Fruit fly (Drosophila melanogaster) whole organism, embryonic: ENCODE data around the gene BNIP3.

Source experiments
- B-H2 ChIP-seq: fragments of 200-800 bp; sonication (Bioruptor generic); optimal IDR thresholded peaks from 2 replicates; lab custom pipeline; 2018; ENCODE audit warnings: missing biosample characterization, mild to moderate bottlenecking, missing genetic modification characterization
- CG10565 ChIP-seq: fragments of 200-800 bp; sonication (Bioruptor generic); optimal IDR thresholded peaks from 3 replicates; lab custom pipeline; 2016; ENCODE audit warnings: missing biosample characterization, mild to moderate bottlenecking, missing genetic modification characterization
- CG12219 ChIP-seq: fragments of 200-800 bp; sonication (Bioruptor generic); optimal IDR thresholded peaks from 3 replicates; lab custom pipeline; 2018; ENCODE audit warnings: missing biosample characterization, mild to moderate bottlenecking, missing genetic modification characterization
- CG12769 ChIP-seq: fragments of 200-800 bp; sonication (Bioruptor generic); optimal IDR thresholded peaks from 2 replicates; lab custom pipeline; 2019; ENCODE audit warnings: missing biosample characterization, mild to moderate bottlenecking, missing genetic modification characterization, moderate library complexity
- CG13894 ChIP-seq: fragments of 200-800 bp; sonication (Bioruptor generic); optimal IDR thresholded peaks from 3 replicates; lab custom pipeline; 2018; ENCODE audit warnings: missing biosample characterization, mild to moderate bottlenecking, missing genetic modification characterization, moderate library complexity
- CG14860 ChIP-seq: fragments of 200-800 bp; sonication (Bioruptor generic); IDR thresholded peaks from 3 replicates; pipeline ENCODE4 v1.3.6; 2022; ENCODE audit warnings: missing biosample characterization, missing genetic modification characterization; ENCODE audit not compliant: partially characterized antibody
- CG15269 ChIP-seq: fragments of 200-800 bp; sonication (Bioruptor generic); optimal IDR thresholded peaks from 2 replicates; lab custom pipeline; 2018; ENCODE audit warnings: missing biosample characterization, mild to moderate bottlenecking, missing genetic modification characterization, moderate library complexity
- CG15514 ChIP-seq: fragments of 200-800 bp; sonication (Bioruptor generic); optimal IDR thresholded peaks from 3 replicates; lab custom pipeline; 2017; ENCODE audit warnings: missing biosample characterization, missing genetic modification characterization, mild to moderate bottlenecking, moderate library complexity, missing genetic modification reagents
- CG2875 ChIP-seq: fragments of 200-800 bp; sonication (Bioruptor generic); optimal IDR thresholded peaks from 2 replicates; lab custom pipeline; 2017; ENCODE audit warnings: missing biosample characterization, mild to moderate bottlenecking, missing genetic modification characterization, missing genetic modification reagents
- CG30431 ChIP-seq: fragments of 200-800 bp; sonication (Bioruptor generic); optimal IDR thresholded peaks from 2 replicates; lab custom pipeline; 2017; ENCODE audit warnings: missing biosample characterization, missing genetic modification characterization
- CG4730 ChIP-seq: fragments of 200-800 bp; sonication (Bioruptor generic); IDR thresholded peaks from 2 replicates; pipeline ENCODE4 v1.3.6; 2022; ENCODE audit warnings: missing biosample characterization, missing genetic modification characterization
- CG4854 ChIP-seq: fragments of 200-800 bp; sonication (Bioruptor generic); optimal IDR thresholded peaks from 2 replicates; lab custom pipeline; 2016; ENCODE audit warnings: missing biosample characterization, missing genetic modification characterization, inconsistent platforms
- CG7786 ChIP-seq: fragments of 200-800 bp; sonication (Bioruptor generic); optimal IDR thresholded peaks from 2 replicates; lab custom pipeline; 2016; ENCODE audit warnings: missing biosample characterization, missing genetic modification characterization
- CG8359 ChIP-seq: fragments of 200-800 bp; sonication (Bioruptor generic); optimal IDR thresholded peaks from 2 replicates; lab custom pipeline; 2017; ENCODE audit warnings: missing biosample characterization, mild to moderate bottlenecking, missing genetic modification characterization, borderline replicate concordance
- CG8388 ChIP-seq: fragments of 200-800 bp; sonication (Bioruptor generic); optimal IDR thresholded peaks from 2 replicates; lab custom pipeline; 2019; ENCODE audit warnings: missing biosample characterization, mild to moderate bottlenecking, missing genetic modification characterization, moderate library complexity
- CG9876 ChIP-seq: fragments of 200-800 bp; sonication (Bioruptor generic); optimal IDR thresholded peaks from 2 replicates; lab custom pipeline; 2016; ENCODE audit warnings: missing biosample characterization, missing genetic modification characterization
- CTCF ChIP-seq: fragments of 200-800 bp; sonication (Bioruptor generic); optimal IDR thresholded peaks from 2 replicates; lab custom pipeline; 2017; ENCODE audit warnings: missing biosample characterization, mild to moderate bottlenecking, missing genetic modification characterization, moderate library complexity
- Doc2 ChIP-seq: fragments of 200-800 bp; sonication (Bioruptor generic); IDR thresholded peaks from 2 replicates; pipeline ENCODE4 v1.3.6; 2022; ENCODE audit warnings: missing biosample characterization, missing genetic modification characterization
- Med ChIP-seq: fragments of 200-800 bp; sonication (Bioruptor generic); peaks from one replicate; lab custom pipeline; 2016; ENCODE audit warnings: missing biosample characterization, missing genetic modification characterization, mild to moderate bottlenecking, inconsistent platforms, moderate library complexity
- NFAT ChIP-seq: fragments of 200-800 bp; sonication (Bioruptor generic); IDR thresholded peaks from 2 replicates; pipeline ENCODE4 v1.3.6; 2022; ENCODE audit warnings: missing biosample characterization, missing genetic modification characterization
- Optix ChIP-seq: fragments of 200-800 bp; sonication (Bioruptor generic); IDR thresholded peaks from 3 replicates; pipeline ENCODE4 v1.3.6; 2022; ENCODE audit warnings: missing biosample characterization, missing genetic modification characterization
- Ptx1 ChIP-seq: fragments of 200-800 bp; sonication (Bioruptor generic); IDR thresholded peaks from 2 replicates; pipeline ENCODE4 v1.3.6; 2022; ENCODE audit warnings: missing biosample characterization, missing genetic modification characterization
- Ssrp ChIP-seq: fragments of 200-800 bp; sonication (Bioruptor generic); optimal IDR thresholded peaks from 2 replicates; lab custom pipeline; 2018; ENCODE audit warnings: missing biosample characterization, mild to moderate bottlenecking, missing genetic modification characterization, moderate library complexity
- Trl ChIP-seq, 3 experiments: fragments of >200 bp in 2 of 3; fragments of 200-800 bp in 1 of 3; sonication (Bioruptor generic) in 1 of 3; optimal IDR thresholded peaks; 2 replicates in 1 of 3; 3 replicates in 2 of 3; lab custom pipeline; 2016 to 2017; ENCODE audit warnings: missing biosample characterization in 1 of 3, missing genetic modification characterization in 1 of 3
- cas ChIP-seq: fragments of 200-800 bp; sonication (Bioruptor generic); IDR thresholded peaks from 2 replicates; pipeline ENCODE4 v1.3.6; 2022; ENCODE audit warnings: missing biosample characterization, missing genetic modification characterization
- chn ChIP-seq: fragments of 200-800 bp; sonication (Bioruptor generic); optimal IDR thresholded peaks from 2 replicates; lab custom pipeline; 2016; ENCODE audit warnings: missing biosample characterization, missing genetic modification characterization
- disco-r ChIP-seq: fragments of 200-800 bp; sonication (Bioruptor generic); optimal IDR thresholded peaks from 2 replicates; lab custom pipeline; 2016; ENCODE audit warnings: missing biosample characterization, missing genetic modification characterization
- en ChIP-seq: fragments of 200-800 bp; sonication (Bioruptor generic); optimal IDR thresholded peaks from 2 replicates; lab custom pipeline; 2016; ENCODE audit warnings: missing biosample characterization, missing genetic modification characterization
- gsb-n ChIP-seq: fragments of 200-800 bp; sonication (Bioruptor generic); optimal IDR thresholded peaks from 3 replicates; lab custom pipeline; 2018; ENCODE audit warnings: missing biosample characterization, mild to moderate bottlenecking, missing genetic modification characterization
- gt ChIP-seq: fragments of 200-800 bp; sonication (Bioruptor generic); IDR thresholded peaks from 2 replicates; pipeline ENCODE4 v1.3.6; 2022; ENCODE audit warnings: missing biosample characterization, missing genetic modification characterization
- klu ChIP-seq: fragments of 200-800 bp; sonication (Bioruptor generic); IDR thresholded peaks from 2 replicates; pipeline ENCODE4 v1.3.6; 2022; ENCODE audit warnings: missing biosample characterization, missing genetic modification characterization
- mirr ChIP-seq: fragments of 200-800 bp; sonication (Bioruptor generic); optimal IDR thresholded peaks from 3 replicates; lab custom pipeline; 2018; ENCODE audit warnings: missing biosample characterization, mild to moderate bottlenecking, missing genetic modification characterization
- mld ChIP-seq: fragments of 200-800 bp; sonication (Bioruptor generic); IDR thresholded peaks from 3 replicates; pipeline ENCODE4 v1.3.6; 2022; ENCODE audit warnings: missing biosample characterization, missing genetic modification characterization; ENCODE audit not compliant: partially characterized antibody
- peb ChIP-seq: fragments of 200-800 bp; sonication (Bioruptor generic); IDR thresholded peaks from 2 replicates; pipeline ENCODE4 v1.3.6; 2022; ENCODE audit warnings: missing biosample characterization, missing genetic modification characterization
- pzg ChIP-seq: fragments of 200-800 bp; sonication (Bioruptor generic); optimal IDR thresholded peaks from 3 replicates; lab custom pipeline; 2018; ENCODE audit warnings: missing biosample characterization, mild to moderate bottlenecking, missing genetic modification characterization, moderate library complexity
- rib ChIP-seq: fragments of 200-800 bp; sonication (Bioruptor generic); IDR thresholded peaks from 2 replicates; pipeline ENCODE4 v1.3.6; 2022; ENCODE audit warnings: missing biosample characterization, missing genetic modification characterization
- ro ChIP-seq: fragments of 200-800 bp; sonication (Bioruptor generic); IDR thresholded peaks from 2 replicates; pipeline ENCODE4 v1.3.6; 2022; ENCODE audit warnings: missing biosample characterization, missing genetic modification characterization
- so ChIP-seq: fragments of 200-800 bp; sonication (Bioruptor generic); IDR thresholded peaks from 3 replicates; pipeline ENCODE4 v1.3.6; 2022; ENCODE audit warnings: missing biosample characterization, missing genetic modification characterization
- tll ChIP-seq, 2 experiments: fragments of 200-800 bp in 1 of 2; fragments of >200 bp in 1 of 2; sonication (Bioruptor generic) in 1 of 2; optimal IDR thresholded peaks; 2 replicates each; lab custom pipeline; 2017 to 2019; ENCODE audit warnings: missing biosample characterization in 2 of 2, missing genetic modification characterization in 2 of 2, mild to moderate bottlenecking in 1 of 2, moderate library complexity in 1 of 2
- toy ChIP-seq: fragments of 200-800 bp; sonication (Bioruptor generic); IDR thresholded peaks from 2 replicates; pipeline ENCODE4 v1.3.6; 2022; ENCODE audit warnings: missing biosample characterization, missing genetic modification characterization
- trh ChIP-seq: fragments of 200-800 bp; sonication (Bioruptor generic); optimal IDR thresholded peaks from 2 replicates; lab custom pipeline; 2016; ENCODE audit warnings: missing biosample characterization, missing genetic modification characterization
- twi ChIP-seq: fragments of 200-800 bp; optimal IDR thresholded peaks from 2 replicates; lab custom pipeline; 2019; ENCODE audit warnings: missing biosample characterization, mild to moderate bottlenecking, missing genetic modification characterization, moderate library complexity
- tx ChIP-seq: fragments of 200-800 bp; sonication (Bioruptor generic); optimal IDR thresholded peaks from 2 replicates; lab custom pipeline; 2016; ENCODE audit warnings: missing biosample characterization, missing genetic modification characterization

BNIP3 gene

dm6 chr3L:20508136-20508635 lies 11.0 kb downstream of the BNIP3 start (continued):
- TF ChIP-seq rib (GFP tag; lab: Robert Waterston, UW) (peak; percentile 92), gt (GFP tag; lab: Robert Waterston, UW) (peak; percentile 73), gsb-n (tag; lab: Kevin White, UChicago) (peak; percentile 76), Ptx1 (GFP tag; lab: Robert Waterston, UW) (peak; percentile 95), Med (peak; percentile 99), B-H2 (peak; percentile 96), disco-r (GFP tag; lab: Kevin White, UChicago) (peak; percentile 84), Doc2 (GFP tag; lab: Robert Waterston, UW) (no peak), CTCF (GFP tag; lab: Kevin White, UChicago) (peak; percentile 34), peb (GFP tag; lab: Robert Waterston, UW) (peak; percentile 83), CG8388 (GFP tag; lab: Kevin White, UChicago) (peak; percentile 71), ro (GFP tag; lab: Robert Waterston, UW) (peak; percentile 72; the same call in 1 of the 2 replicates), twi (tag; lab: Kevin White, UChicago) (no peak), CG10565 (GFP tag; lab: Kevin White, UChicago) (peak; percentile 18), toy (GFP tag; lab: Robert Waterston, UW) (no peak; the same call in 1 of the 2 replicates), trh (GFP tag; lab: Kevin White, UChicago) (peak; percentile 84), CG15514 (GFP tag; lab: Kevin White, UChicago) (peak; percentile 90), tll (GFP tag; optimal IDR thresholded peaks at IDR 0.05; lab: Kevin White, UChicago) (no peak), pzg (GFP tag; lab: Kevin White, UChicago) (peak; percentile 25), so (GFP tag; lab: Robert Waterston, UW) (peak; percentile 91), CG9876 (GFP tag; lab: Kevin White, UChicago) (peak; percentile 87), tx (peak; percentile 88), CG12769 (peak; percentile 96), Trl (optimal IDR thresholded peaks at IDR 0.05; lab: Kevin White, UChicago) (peak; percentile 65 to 88), Trl (GFP tag; optimal IDR thresholded peaks at IDR 0.05; lab: Kevin White, UChicago) (peak; percentile 85), CG2875 (GFP tag; lab: Kevin White, UChicago) (peak; percentile 69), cas (GFP tag; lab: Robert Waterston, UW) (peak; percentile 92), CG8359 (peak; percentile 84), CG12219 (GFP tag; lab: Kevin White, UChicago) (peak; percentile 83), CG4730 (GFP tag; lab: Robert Waterston, UW) (peak; percentile 87), CG15269 (tag; lab: Kevin White, UChicago) (peak; percentile 94), chn (GFP tag; lab: Kevin White, UChicago) (peak; percentile 91), mirr (GFP tag; lab: Kevin White, UChicago) (peak; percentile 89), CG30431 (peak; percentile 75), CG14860 (GFP tag; lab: Robert Waterston, UW) (no peak; the same call in 2 of the 3 replicates), klu (peak; percentile 92), CG13894 (tag; lab: Kevin White, UChicago) (peak; percentile 97), NFAT (GFP tag; lab: Robert Waterston, UW) (peak; percentile 98), en (GFP tag; lab: Kevin White, UChicago) (peak; percentile 67), mld (GFP tag; lab: Robert Waterston, UW) (no peak), CG7786 (peak; percentile 94), CG4854 (GFP tag; lab: Kevin White, UChicago) (peak; percentile 86), Optix (peak; percentile 54; the same call in 1 of the 3 replicates), Ssrp (peak; percentile 84)
